Worm (Caenorhabditis elegans) whole organism, early embryonic: ENCODE data around the gene fkh-7.

Experiments used
- B0310.2 ChIP-seq: sonication (generic microtip); optimal IDR thresholded peaks from 2 replicates; lab custom pipeline; 2016; ENCODE audit warnings: mild to moderate bottlenecking, missing genetic modification characterization, missing compliant biosample characterization
- F13C5.2 ChIP-seq: sonication (generic microtip); optimal IDR thresholded peaks from 2 replicates; lab custom pipeline; 2017; ENCODE audit warnings: mild to moderate bottlenecking, missing genetic modification characterization, inconsistent platforms, missing compliant biosample characterization
- aly-1 ChIP-seq: sonication (generic microtip); optimal IDR thresholded peaks from 2 replicates; lab custom pipeline; 2016; ENCODE audit warnings: missing genetic modification characterization, missing compliant biosample characterization
- ama-1 ChIP-seq: fragments of 150-350 bp; optimal IDR thresholded peaks from 2 replicates; lab custom pipeline; 2014
- ceh-13 ChIP-seq: fragments of 200-800 bp; sonication (Bioruptor generic); optimal IDR thresholded peaks from 2 replicates; lab custom pipeline; 2018; ENCODE audit warnings: mild to moderate bottlenecking, missing genetic modification characterization, missing compliant biosample characterization
- ceh-36 ChIP-seq: sonication (generic microtip); optimal IDR thresholded peaks from 2 replicates; lab custom pipeline; 2016; ENCODE audit warnings: missing genetic modification characterization, inconsistent platforms, missing compliant biosample characterization
- ets-7 ChIP-seq: sonication (generic microtip); optimal IDR thresholded peaks from 2 replicates; lab custom pipeline; 2016; ENCODE audit warnings: missing genotype, missing genetic modification characterization, missing compliant biosample characterization
- flt-1 ChIP-seq: fragments of 200-800 bp; sonication (Bioruptor generic); IDR thresholded peaks from 2 replicates; pipeline ENCODE4 v1.3.6; 2022; ENCODE audit warnings: missing genetic modification characterization, missing compliant biosample characterization
- hmbx-1 ChIP-seq: sonication (generic microtip); optimal IDR thresholded peaks from 2 replicates; lab custom pipeline; 2016; ENCODE audit warnings: mild to moderate bottlenecking, missing genetic modification characterization, missing compliant biosample characterization
- hmg-4 ChIP-seq: fragments of 200-800 bp; sonication (Bioruptor generic); optimal IDR thresholded peaks from 2 replicates; lab custom pipeline; 2018; ENCODE audit warnings: mild to moderate bottlenecking, missing genetic modification characterization, missing compliant biosample characterization
- hnd-1 ChIP-seq: sonication (generic microtip); optimal IDR thresholded peaks from 2 replicates; lab custom pipeline; 2016; ENCODE audit warnings: missing genetic modification characterization, missing compliant biosample characterization
- pes-1 ChIP-seq: fragments of 200-800 bp; sonication (Bioruptor generic); IDR thresholded peaks from 2 replicates; pipeline ENCODE4 v1.3.6; 2022; ENCODE audit warnings: missing genetic modification reagents, missing genetic modification characterization, missing compliant biosample characterization
- scrt-1 ChIP-seq: fragments of 200-800 bp; sonication (Bioruptor generic); IDR thresholded peaks from 2 replicates; pipeline ENCODE4 v1.3.6; 2022; ENCODE audit warnings: missing genetic modification characterization, missing compliant biosample characterization
- sea-1 ChIP-seq: fragments of 200-800 bp; sonication (Bioruptor generic); conservative IDR thresholded peaks from 2 replicates; pipeline ENCODE4 v1.3.6; 2022; ENCODE audit warnings: missing genetic modification characterization, missing compliant biosample characterization
- tbx-11 ChIP-seq: fragments of 200-800 bp; sonication (Bioruptor generic); IDR thresholded peaks from 2 replicates; pipeline ENCODE4 v1.3.6; 2022; ENCODE audit warnings: missing genetic modification characterization, missing compliant biosample characterization
- tbx-37 ChIP-seq: fragments of 200-800 bp; sonication (Bioruptor generic); conservative IDR thresholded peaks from 2 replicates; pipeline ENCODE4 v1.3.6; 2022; ENCODE audit warnings: missing genetic modification reagents, missing genetic modification characterization, missing compliant biosample characterization
- tra-4 ChIP-seq: sonication (generic microtip); optimal IDR thresholded peaks from 2 replicates; lab custom pipeline; 2017; ENCODE audit warnings: missing genetic modification characterization, missing compliant biosample characterization

fkh-7 gene

ce11 chrIV:5603321-5603720 lies 18.8 kb downstream of the fkh-7 start:
- TF ChIP-seq tbx-11 (GFP tag; lab: Robert Waterston, UW) (no peak), hnd-1 (tag; lab: Kevin White, UChicago) (no peak), hmg-4 (no peak), hmbx-1 (tag; lab: Kevin White, UChicago) (no peak), scrt-1 (no peak), ceh-13 (GFP tag; lab: Kevin White, UChicago) (no peak), tbx-37 (GFP tag; lab: Robert Waterston, UW) (no peak), ama-1 (no peak), pes-1 (no peak), ceh-36 (tag; lab: Kevin White, UChicago) (no peak), ets-7 (tag; lab: Kevin White, UChicago) (no peak), B0310.2 (tag; lab: Kevin White, UChicago) (no peak)

DNA sequence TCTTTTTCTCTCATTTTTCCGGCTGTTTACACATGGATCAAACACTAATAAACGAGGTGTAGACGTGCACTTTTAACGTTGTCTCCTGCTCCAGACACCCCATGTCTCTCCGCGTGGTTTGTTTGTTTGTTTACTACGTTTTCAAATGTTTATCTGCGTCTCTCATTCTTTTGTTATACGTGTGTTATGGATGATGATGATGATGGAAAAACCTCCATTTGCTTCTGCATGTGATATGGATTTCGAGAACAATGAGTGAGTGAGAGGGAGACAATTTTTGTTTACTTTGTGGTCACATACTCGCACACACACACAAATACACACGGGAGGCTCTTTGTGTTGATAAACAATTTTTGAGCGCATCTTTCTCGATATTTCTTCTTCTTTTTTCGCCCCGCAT lies 20.0 kb downstream of the fkh-7 start:
- TF ChIP-seq F13C5.2 (tag; lab: Kevin White, UChicago) (no peak), pes-1 (no peak), aly-1 (no peak), tbx-11 (GFP tag; lab: Robert Waterston, UW) (no peak), B0310.2 (tag; lab: Kevin White, UChicago) (no peak), hmg-4 (no peak)

- TF ChIP-seq pes-1 (no peak), ceh-36 (tag; lab: Kevin White, UChicago) (no peak), hnd-1 (tag; lab: Kevin White, UChicago) (no peak), hmg-4 (no peak), ets-7 (tag; lab: Kevin White, UChicago) (no peak), ceh-13 (GFP tag; lab: Kevin White, UChicago) (no peak), hmbx-1 (tag; lab: Kevin White, UChicago) (no peak), scrt-1 (no peak), tbx-37 (GFP tag; lab: Robert Waterston, UW) (no peak), flt-1 (GFP tag; lab: Robert Waterston, UW) (no peak), tra-4 (no peak), B0310.2 (tag; lab: Kevin White, UChicago) (no peak), tbx-11 (GFP tag; lab: Robert Waterston, UW) (no peak), ama-1 (no peak), sea-1 (GFP tag; lab: Robert Waterston, UW) (no peak), aly-1 (no peak)
Observed at ce11 chrIV:5605225-5605624, 20.7 kb downstream of the fkh-7 start.

DNA sequence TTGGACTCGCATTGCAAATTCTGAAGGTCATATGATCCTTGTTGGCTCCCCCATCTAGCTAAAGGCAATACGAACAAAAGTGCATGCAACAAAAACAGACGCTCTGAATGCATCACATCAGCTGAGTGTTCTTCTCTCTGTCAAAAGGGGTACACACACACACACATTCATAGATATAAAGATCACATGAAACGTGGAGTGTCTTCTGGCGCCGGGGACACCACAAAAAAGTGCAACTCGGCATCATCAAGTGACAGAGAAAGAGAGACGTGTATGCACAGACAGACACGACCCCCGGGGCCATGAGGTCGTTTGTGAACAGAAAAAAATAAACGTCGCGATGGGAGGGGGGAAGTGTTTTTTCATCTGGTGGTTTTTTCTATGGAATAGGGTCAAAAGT lies 22.9 kb downstream of the fkh-7 start:
- no peak for TF ChIP-seq B0310.2 (tag; lab: Kevin White, UChicago)
- TF ChIP-seq aly-1, result no peak
- no peak for TF ChIP-seq ama-1
- TF ChIP-seq sea-1 (GFP tag; lab: Robert Waterston, UW), result no peak
- no peak for TF ChIP-seq ceh-36 (tag; lab: Kevin White, UChicago)
- TF ChIP-seq scrt-1, result no peak
- TF ChIP-seq hnd-1 (tag; lab: Kevin White, UChicago), result no peak
- TF ChIP-seq ceh-13 (GFP tag; lab: Kevin White, UChicago), result no peak
- TF ChIP-seq tbx-37 (GFP tag; lab: Robert Waterston, UW), result no peak
- no peak for TF ChIP-seq pes-1
- no peak for TF ChIP-seq hmg-4
- no peak for TF ChIP-seq ets-7 (tag; lab: Kevin White, UChicago)
- no peak for TF ChIP-seq tra-4
- no peak for TF ChIP-seq hmbx-1 (tag; lab: Kevin White, UChicago)
- no peak for TF ChIP-seq flt-1 (GFP tag; lab: Robert Waterston, UW)
- no peak for TF ChIP-seq tbx-11 (GFP tag; lab: Robert Waterston, UW)
- no peak for TF ChIP-seq F13C5.2 (tag; lab: Kevin White, UChicago)

- TF ChIP-seq ets-7 (tag; lab: Kevin White, UChicago) (no peak), aly-1 (no peak), B0310.2 (tag; lab: Kevin White, UChicago) (no peak), tbx-11 (GFP tag; lab: Robert Waterston, UW) (no peak), ceh-13 (GFP tag; lab: Kevin White, UChicago) (no peak), hmg-4 (no peak), ama-1 (no peak), flt-1 (GFP tag; lab: Robert Waterston, UW) (no peak), sea-1 (GFP tag; lab: Robert Waterston, UW) (no peak), tbx-37 (GFP tag; lab: Robert Waterston, UW) (no peak), hmbx-1 (tag; lab: Kevin White, UChicago) (no peak), scrt-1 (no peak), ceh-36 (tag; lab: Kevin White, UChicago) (no peak), pes-1 (no peak), tra-4 (no peak), F13C5.2 (tag; lab: Kevin White, UChicago) (no peak), hnd-1 (tag; lab: Kevin White, UChicago) (no peak)
Observed at ce11 chrIV:5614558-5615026, 30.1 kb downstream of the fkh-7 start, which contains the start of gene C39H7.4. Gene C39H7.4, minus strand, starts transcription at chrIV:5614608.

- no peak for TF ChIP-seq ets-7 (tag; lab: Kevin White, UChicago)
Observed at ce11 chrIV:5619643-5620042, 35.2 kb downstream of the fkh-7 start, which contains the start of gene srsx-16. Gene srsx-16, minus strand, starts transcription at chrIV:5619743.

DNA sequence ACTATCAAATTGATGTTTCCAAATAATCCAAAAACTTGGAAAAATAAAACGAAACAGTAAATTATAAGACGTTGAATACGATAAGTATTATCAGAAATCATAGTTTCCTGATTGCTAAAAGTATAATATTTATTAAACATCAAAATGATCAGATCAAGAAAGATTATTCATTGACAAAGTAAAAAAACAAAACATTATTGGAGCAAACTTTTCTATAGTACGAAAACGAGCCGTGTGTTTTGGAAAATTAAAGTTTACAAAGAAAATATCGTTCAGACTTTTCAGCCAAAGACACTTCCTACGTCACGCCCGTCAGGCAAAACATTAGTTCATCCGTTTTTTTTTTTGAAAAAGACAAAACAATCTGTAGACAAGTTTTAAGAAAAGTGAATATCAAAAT lies 39.2 kb downstream of the fkh-7 start, which contains the start of gene srsx-15:
srsx-15 (minus strand) TSS at position 101 of the 400 bp plus-strand sequence.
- TF ChIP-seq pes-1 (no peak), ama-1 (no peak), tra-4 (no peak), F13C5.2 (tag; lab: Kevin White, UChicago) (no peak), aly-1 (no peak), B0310.2 (tag; lab: Kevin White, UChicago) (no peak), scrt-1 (no peak), hmg-4 (no peak)

DNA sequence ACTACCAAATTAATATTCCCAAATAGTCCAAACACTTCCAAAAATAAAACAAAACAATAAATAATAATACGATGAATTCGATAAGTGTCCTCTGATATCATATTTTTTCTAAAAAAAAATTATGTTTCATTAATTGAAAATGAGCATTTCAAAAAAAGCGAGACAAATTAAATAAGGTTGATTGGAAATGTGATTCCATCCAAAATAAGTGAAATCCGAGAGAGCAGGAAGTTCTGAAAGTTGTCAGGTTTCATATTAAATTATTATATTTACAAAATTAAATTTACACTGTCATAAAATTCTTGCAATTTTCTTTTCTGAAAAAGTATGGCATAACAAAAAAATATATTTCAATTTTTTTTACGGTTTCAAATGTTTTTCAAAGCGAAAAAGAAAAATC lies 42.6 kb downstream of the fkh-7 start, which contains the start of gene srsx-14:
srsx-14 (minus strand) TSS at position 101 of the 400 bp plus-strand sequence.
- TF ChIP-seq ceh-13 (GFP tag; lab: Kevin White, UChicago), result no peak
- TF ChIP-seq ets-7 (tag; lab: Kevin White, UChicago), result no peak
- no peak for TF ChIP-seq hmbx-1 (tag; lab: Kevin White, UChicago)
- TF ChIP-seq ceh-36 (tag; lab: Kevin White, UChicago), result no peak
- no peak for TF ChIP-seq sea-1 (GFP tag; lab: Robert Waterston, UW)
- no peak for TF ChIP-seq tra-4
- TF ChIP-seq B0310.2 (tag; lab: Kevin White, UChicago), result no peak
- no peak for TF ChIP-seq scrt-1
- no peak for TF ChIP-seq pes-1
- TF ChIP-seq F13C5.2 (tag; lab: Kevin White, UChicago), result no peak
- TF ChIP-seq flt-1 (GFP tag; lab: Robert Waterston, UW), result no peak
- no peak for TF ChIP-seq tbx-11 (GFP tag; lab: Robert Waterston, UW)
- no peak for TF ChIP-seq ama-1
- TF ChIP-seq aly-1, result no peak
- TF ChIP-seq hmg-4, result no peak
- TF ChIP-seq hnd-1 (tag; lab: Kevin White, UChicago), result no peak
- no peak for TF ChIP-seq tbx-37 (GFP tag; lab: Robert Waterston, UW)
